Fruit fly (Drosophila melanogaster) whole organism, embryonic: ENCODE measurements around the gene MSAmiP.

ENCODE experiments used
- Awh ChIP-seq: fragments of 200-800 bp; sonication (Bioruptor generic); IDR thresholded peaks from 2 replicates; pipeline ENCODE4, ENCODE4 v1.3.6; 2022; ENCODE audit warnings: missing biosample characterization, missing genetic modification characterization
- CG10147 ChIP-seq: fragments of 200-800 bp; sonication (Bioruptor generic); optimal IDR thresholded peaks from 2 replicates; lab custom pipeline; 2019; ENCODE audit warnings: missing biosample characterization, mild to moderate bottlenecking, missing genetic modification characterization, moderate library complexity
- CG10366 ChIP-seq: fragments of 200-800 bp; sonication (Bioruptor generic); IDR thresholded peaks from 2 replicates; pipeline ENCODE4 v1.3.6; 2022; ENCODE audit warnings: missing biosample characterization, missing genetic modification characterization
- CG10431 ChIP-seq: fragments of 200-800 bp; sonication (Bioruptor generic); optimal IDR thresholded peaks from 3 replicates; lab custom pipeline; 2018; ENCODE audit warnings: missing biosample characterization, mild to moderate bottlenecking, missing genetic modification characterization
- CG11696 ChIP-seq: fragments of 200-800 bp; sonication (Bioruptor generic); IDR thresholded peaks from 2 replicates; pipeline ENCODE4 v1.3.6; 2022; ENCODE audit warnings: missing biosample characterization, missing genetic modification characterization
- CG12299 ChIP-seq: fragments of 200-800 bp; sonication (Bioruptor generic); optimal IDR thresholded peaks from 2 replicates; lab custom pipeline; 2018; ENCODE audit warnings: missing biosample characterization, mild to moderate bottlenecking, missing genetic modification characterization
- CG14965 ChIP-seq: fragments of 200-800 bp; sonication (Bioruptor generic); optimal IDR thresholded peaks from 2 replicates; lab custom pipeline; 2016; ENCODE audit warnings: missing biosample characterization, missing genetic modification characterization, borderline replicate concordance
- CG16815 ChIP-seq: fragments of 200-800 bp; sonication (Bioruptor generic); optimal IDR thresholded peaks from 3 replicates; lab custom pipeline; 2017; ENCODE audit warnings: missing biosample characterization, mild to moderate bottlenecking, missing genetic modification characterization
- CG30020 ChIP-seq: fragments of 200-800 bp; optimal IDR thresholded peaks from 2 replicates; lab custom pipeline; 2019; ENCODE audit warnings: missing biosample characterization, mild to moderate bottlenecking, missing genetic modification characterization, moderate library complexity
- CG31224 ChIP-seq: fragments of 200-800 bp; sonication (Bioruptor generic); IDR thresholded peaks from 2 replicates; pipeline ENCODE4 v1.3.6; 2022; ENCODE audit warnings: missing biosample characterization, missing genetic modification characterization
- CG31365 ChIP-seq: fragments of 200-800 bp; sonication (Bioruptor generic); optimal IDR thresholded peaks from 2 replicates; lab custom pipeline; 2018; ENCODE audit warnings: missing biosample characterization, mild to moderate bottlenecking, missing genetic modification characterization
- CG3838 ChIP-seq: fragments of 200-800 bp; sonication (Bioruptor generic); optimal IDR thresholded peaks from 3 replicates; lab custom pipeline; 2016; ENCODE audit warnings: missing biosample characterization, missing genetic modification characterization
- CG4360 ChIP-seq: fragments of 200-800 bp; sonication (Bioruptor generic); IDR thresholded peaks from 2 replicates; pipeline ENCODE4 v1.3.6; 2022; ENCODE audit warnings: missing biosample characterization, missing genetic modification characterization
- CG4424 ChIP-seq: fragments of 200-800 bp; sonication (Bioruptor generic); optimal IDR thresholded peaks from 3 replicates; lab custom pipeline; 2016; ENCODE audit warnings: missing biosample characterization, missing genetic modification characterization
- CG4617 ChIP-seq: fragments of 200-800 bp; sonication (Bioruptor generic); optimal IDR thresholded peaks from 3 replicates; lab custom pipeline; 2016; ENCODE audit warnings: missing biosample characterization, missing genetic modification characterization, borderline replicate concordance
- CG4707 ChIP-seq: fragments of 200-800 bp; sonication (Bioruptor generic); optimal IDR thresholded peaks from 2 replicates; lab custom pipeline; 2018; ENCODE audit warnings: missing biosample characterization, mild to moderate bottlenecking, missing genetic modification characterization, moderate library complexity
- CoRest ChIP-seq: fragments of 200-800 bp; sonication (Bioruptor generic); optimal IDR thresholded peaks from 3 replicates; lab custom pipeline; 2018; ENCODE audit warnings: missing biosample characterization, mild to moderate bottlenecking, missing genetic modification characterization, moderate library complexity
- H15 ChIP-seq: fragments of 200-800 bp; sonication (Bioruptor generic); IDR thresholded peaks from 3 replicates; pipeline ENCODE4 v1.3.6; 2022; ENCODE audit warnings: missing biosample characterization, missing genetic modification characterization
- H2.0 ChIP-seq: fragments of 200-800 bp; sonication (Bioruptor generic); IDR thresholded peaks from 2 replicates; pipeline ENCODE4 v1.3.6; 2022; ENCODE audit warnings: missing biosample characterization, missing genetic modification characterization
- Max ChIP-seq: fragments of 200-800 bp; sonication (Bioruptor generic); optimal IDR thresholded peaks from 2 replicates; lab custom pipeline; 2016; ENCODE audit warnings: missing biosample characterization, mild to moderate bottlenecking, missing genetic modification characterization
- Oaz ChIP-seq: fragments of 200-800 bp; sonication (Bioruptor generic); IDR thresholded peaks from 2 replicates; pipeline ENCODE4 v1.3.6; 2022; ENCODE audit warnings: missing biosample characterization, missing genetic modification characterization
- Opbp ChIP-seq: fragments of 200-800 bp; sonication (Bioruptor generic); IDR thresholded peaks from 3 replicates; pipeline ENCODE4 v1.3.6; 2022; ENCODE audit warnings: missing biosample characterization, missing genetic modification characterization; ENCODE audit not compliant: partially characterized antibody
- Rx ChIP-seq: fragments of 200-800 bp; sonication (Bioruptor generic); IDR thresholded peaks from 2 replicates; pipeline ENCODE4 v1.3.6; 2022; ENCODE audit warnings: missing biosample characterization, missing genetic modification characterization
- Spps ChIP-seq: fragments of 200-800 bp; sonication (Bioruptor generic); optimal IDR thresholded peaks from 2 replicates; lab custom pipeline; 2018; ENCODE audit warnings: missing biosample characterization, mild to moderate bottlenecking, missing genetic modification characterization
- abd-A ChIP-seq: fragments of 200-800 bp; sonication (Bioruptor generic); optimal IDR thresholded peaks from 3 replicates; lab custom pipeline; 2019; ENCODE audit warnings: missing biosample characterization, mild to moderate bottlenecking, missing genetic modification characterization, moderate library complexity
- bcd ChIP-seq: fragments of 200-800 bp; sonication (Bioruptor generic); optimal IDR thresholded peaks from 2 replicates; lab custom pipeline; 2017; ENCODE audit warnings: missing biosample characterization, mild to moderate bottlenecking, missing genetic modification characterization
- bowl ChIP-seq: fragments of 200-800 bp; sonication (Bioruptor generic); IDR thresholded peaks from 2 replicates; pipeline ENCODE4 v1.3.6; 2022; ENCODE audit warnings: missing biosample characterization, missing genetic modification characterization
- cas ChIP-seq: fragments of 200-800 bp; sonication (Bioruptor generic); IDR thresholded peaks from 2 replicates; pipeline ENCODE4 v1.3.6; 2022; ENCODE audit warnings: missing biosample characterization, missing genetic modification characterization
- chif ChIP-seq, 2 experiments: fragments of 200-800 bp; sonication (Bioruptor generic); optimal IDR thresholded peaks; 3 replicates each; lab custom pipeline; 2016; ENCODE audit warnings: missing biosample characterization in 2 of 2, missing genetic modification characterization in 2 of 2
- chinmo ChIP-seq: fragments of 200-800 bp; sonication (Bioruptor generic); IDR thresholded peaks from 4 replicates; pipeline ENCODE4 v1.3.6; 2022; ENCODE audit warnings: missing biosample characterization, missing genetic modification characterization; ENCODE audit not compliant: partially characterized antibody
- dan ChIP-seq: fragments of 200-800 bp; sonication (Bioruptor generic); IDR thresholded peaks from 2 replicates; pipeline ENCODE4 v1.3.6; 2022; ENCODE audit warnings: missing biosample characterization, missing genetic modification characterization
- dmrt99B ChIP-seq: fragments of 200-800 bp; sonication (Bioruptor generic); optimal IDR thresholded peaks from 2 replicates; lab custom pipeline; 2018; ENCODE audit warnings: missing biosample characterization, mild to moderate bottlenecking, missing genetic modification characterization, moderate library complexity
- ems ChIP-seq: fragments of 200-800 bp; sonication (Bioruptor generic); optimal IDR thresholded peaks from 3 replicates; lab custom pipeline; 2016; ENCODE audit warnings: missing biosample characterization, missing genetic modification characterization
- grau ChIP-seq: fragments of 200-800 bp; optimal IDR thresholded peaks from 3 replicates; lab custom pipeline; 2019; ENCODE audit warnings: missing biosample characterization, mild to moderate bottlenecking, missing genetic modification characterization, moderate library complexity
- grn ChIP-seq: fragments of 200-800 bp; sonication (Bioruptor generic); optimal IDR thresholded peaks from 3 replicates; lab custom pipeline; 2017; ENCODE audit warnings: missing biosample characterization, missing genetic modification characterization
- gro ChIP-seq: fragments of 200-800 bp; sonication (Bioruptor generic); optimal IDR thresholded peaks from 2 replicates; lab custom pipeline; 2016; ENCODE audit warnings: missing biosample characterization, missing genetic modification characterization
- inv ChIP-seq: fragments of 200-800 bp; sonication (Bioruptor generic); IDR thresholded peaks from 2 replicates; pipeline ENCODE4 v1.3.6; 2022; ENCODE audit warnings: missing biosample characterization, missing genetic modification characterization; ENCODE audit not compliant: partially characterized antibody
- mld ChIP-seq: fragments of 200-800 bp; sonication (Bioruptor generic); IDR thresholded peaks from 3 replicates; pipeline ENCODE4 v1.3.6; 2022; ENCODE audit warnings: missing biosample characterization, missing genetic modification characterization; ENCODE audit not compliant: partially characterized antibody
- oc ChIP-seq: fragments of 200-800 bp; sonication (Bioruptor generic); optimal IDR thresholded peaks from 2 replicates; lab custom pipeline; 2018; ENCODE audit warnings: missing biosample characterization, mild to moderate bottlenecking, missing genetic modification characterization, moderate library complexity
- org-1 ChIP-seq: fragments of 200-800 bp; sonication (Bioruptor generic); optimal IDR thresholded peaks from 2 replicates; lab custom pipeline; 2017; ENCODE audit warnings: missing biosample characterization, missing genetic modification characterization
- run ChIP-seq: fragments of 200-800 bp; sonication (Bioruptor generic); optimal IDR thresholded peaks from 3 replicates; lab custom pipeline; 2018; ENCODE audit warnings: missing biosample characterization, mild to moderate bottlenecking, missing genetic modification characterization
- sens ChIP-seq: fragments of 200-800 bp; sonication (Bioruptor generic); peaks from one replicate; lab custom pipeline; 2016; ENCODE audit warnings: missing biosample characterization, missing genetic modification characterization
- sug ChIP-seq: fragments of 200-800 bp; optimal IDR thresholded peaks from 2 replicates; lab custom pipeline; 2019; ENCODE audit warnings: missing biosample characterization, mild to moderate bottlenecking, missing genetic modification characterization, moderate library complexity
- vvl ChIP-seq: fragments of 200-800 bp; sonication (Bioruptor generic); IDR thresholded peaks from 2 replicates; pipeline ENCODE4 v1.3.6; 2022; ENCODE audit warnings: missing biosample characterization, missing genetic modification characterization

The MSAmiP gene

dm6 chr3R:16800994-16801393, 95.1 kb downstream of the MSAmiP start (continued):
- TF ChIP-seq mld (GFP tag; lab: Robert Waterston, UW) (no peak), CG30020 (tag; lab: Kevin White, UChicago) (no peak), CG12299 (tag; lab: Kevin White, UChicago) (no peak), Awh (GFP tag; lab: Robert Waterston, UW) (no peak), CG31224 (GFP tag; lab: Robert Waterston, UW) (no peak), Max (GFP tag; lab: Kevin White, UChicago) (no peak), H15 (GFP tag; lab: Robert Waterston, UW) (no peak), CG4424 (GFP tag; lab: Kevin White, UChicago) (peak; percentile 36), H2.0 (GFP tag; lab: Robert Waterston, UW) (no peak), gro (GFP tag; lab: Kevin White, UChicago) (no peak), Oaz (GFP tag; lab: Robert Waterston, UW) (no peak), CG31365 (tag; lab: Kevin White, UChicago) (no peak), CG10366 (no peak), CG3838 (GFP tag; lab: Kevin White, UChicago) (no peak), sug (tag; lab: Kevin White, UChicago) (no peak), grau (tag; lab: Kevin White, UChicago) (peak; percentile 35), CG10431 (GFP tag; lab: Kevin White, UChicago) (no peak), CG16815 (GFP tag; lab: Kevin White, UChicago) (no peak), ems (GFP tag; lab: Kevin White, UChicago) (no peak), CG4617 (no peak), Spps (tag; lab: Kevin White, UChicago) (no peak), dmrt99B (tag; lab: Kevin White, UChicago) (peak; percentile 61), Rx (GFP tag; lab: Robert Waterston, UW) (no peak), CG10147 (GFP tag; lab: Kevin White, UChicago) (no peak), CG4707 (no peak), chif (GFP tag; optimal IDR thresholded peaks at IDR 0.05; lab: Kevin White, UChicago) (no peak), CoRest (tag; lab: Kevin White, UChicago) (peak; percentile 28), bowl (no peak), org-1 (peak; percentile 13), CG11696 (no peak), CG4360 (GFP tag; lab: Robert Waterston, UW) (no peak), CG14965 (GFP tag; lab: Kevin White, UChicago) (no peak), grn (GFP tag; lab: Kevin White, UChicago) (no peak), cas (GFP tag; lab: Robert Waterston, UW) (no peak)
- TF ChIP-seq, all 482 proteins: peak for 82

dm6 chr3R:16800272-16800671, 95.8 kb downstream of the MSAmiP start:
- TF ChIP-seq chinmo (GFP tag; lab: Robert Waterston, UW) (peak; percentile 85; the same call in 3 of the 4 replicates), bcd (GFP tag; lab: Kevin White, UChicago) (peak; percentile 3), inv (GFP tag; lab: Robert Waterston, UW) (no peak), sens (GFP tag; lab: Kevin White, UChicago) (peak; percentile 68), oc (peak; percentile 4), vvl (peak; percentile 63), Awh (GFP tag; lab: Robert Waterston, UW) (peak; percentile 73), dan (GFP tag; lab: Robert Waterston, UW) (no peak), Opbp (0 out of 3 replicates have a peak, but pooled peaks have one; percentile 17), abd-A (tag; lab: Kevin White, UChicago) (peak; percentile 100), run (tag; lab: Kevin White, UChicago) (peak; percentile 71)
